Worm (Caenorhabditis elegans): ENCODE measurements around the gene Y53C12A.3.
"Not testable (repeated sequence)": the region's sequence is repeated elsewhere in the genome, so short reads cannot be mapped to it uniquely, and the experiment has no call there.

Gene Y53C12A.3

DNA sequence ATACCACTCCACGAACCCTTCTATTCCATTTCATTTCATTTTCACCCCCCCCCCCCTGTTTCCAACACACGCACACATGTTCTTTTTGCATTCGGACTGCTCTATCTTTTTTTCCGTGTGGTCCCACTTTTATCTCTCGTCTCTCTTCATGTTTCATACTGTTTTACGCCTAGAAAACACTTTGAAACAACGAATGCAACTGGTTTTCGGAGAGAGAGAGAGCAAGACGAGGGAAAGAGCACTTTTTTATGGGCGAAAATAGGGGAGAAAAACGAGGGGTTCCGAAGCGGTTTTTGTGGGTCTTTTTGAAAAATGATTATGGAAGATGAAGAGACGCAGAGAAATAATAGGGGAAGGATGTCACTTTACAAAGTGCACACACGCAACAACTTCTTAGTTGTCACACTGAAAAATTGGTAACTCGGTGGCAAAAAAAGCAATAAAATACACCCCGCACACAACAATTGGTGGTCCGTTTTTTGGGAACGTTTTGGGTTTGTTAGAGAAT is 21.2 kb upstream of the Y53C12A.3 start:
- TF ChIP-seq him-1 (tag; optimal IDR thresholded peaks at IDR 0.05) = no peak

DNA sequence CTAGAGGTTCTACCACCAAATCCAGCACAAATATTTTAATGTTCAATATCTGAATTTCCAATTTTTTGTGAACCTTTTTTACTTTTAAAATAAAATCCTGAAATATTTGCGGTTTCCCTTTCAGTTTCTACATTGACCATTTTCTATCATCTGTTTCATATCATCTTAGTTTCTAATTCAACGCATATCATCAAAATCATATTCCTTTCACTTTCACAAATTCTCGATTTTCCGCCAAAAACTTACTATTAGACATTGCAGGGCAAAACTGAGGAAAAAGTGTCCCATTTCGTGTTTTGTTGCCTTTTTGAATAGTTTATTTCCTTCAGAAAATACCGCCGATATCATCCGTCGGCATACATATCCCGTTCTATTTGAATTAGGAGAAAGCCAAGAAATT is 19.0 kb upstream of the Y53C12A.3 start:
- TF ChIP-seq him-1 (tag; optimal IDR thresholded peaks at IDR 0.05) = no peak
- TF ChIP-seq W03F9.2 (tag; optimal IDR thresholded peaks at IDR 0.05) = no peak
- TF ChIP-seq dao-5 (tag; optimal IDR thresholded peaks at IDR 0.05) = no peak

DNA sequence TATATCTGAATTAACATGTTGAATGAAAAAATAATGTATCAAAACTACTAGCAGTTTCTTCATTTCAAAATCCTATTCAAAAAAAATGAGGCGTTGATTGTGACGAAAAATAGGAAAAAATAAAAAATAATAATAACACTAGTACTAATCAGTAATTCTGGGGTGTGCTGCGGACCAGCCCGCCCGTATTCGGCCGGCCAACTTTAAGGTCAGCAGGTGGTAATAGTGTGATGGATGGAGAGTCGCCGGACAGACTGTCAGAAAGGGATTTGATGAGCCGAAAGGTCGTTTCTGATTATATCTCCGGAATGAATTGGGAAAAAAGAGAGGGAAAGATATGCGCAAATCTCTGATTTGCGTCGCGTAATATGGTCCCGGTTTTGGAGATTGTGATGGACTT is 18.4 kb upstream of the Y53C12A.3 start, which contains the start of gene cutl-2:
Gene cutl-2, minus strand, starts transcription at position 210 of the 400 bp plus-strand sequence.
- TF ChIP-seq him-1 (tag; optimal IDR thresholded peaks at IDR 0.05) = no peak
- no peak for TF ChIP-seq W03F9.2 (tag; optimal IDR thresholded peaks at IDR 0.05)

DNA sequence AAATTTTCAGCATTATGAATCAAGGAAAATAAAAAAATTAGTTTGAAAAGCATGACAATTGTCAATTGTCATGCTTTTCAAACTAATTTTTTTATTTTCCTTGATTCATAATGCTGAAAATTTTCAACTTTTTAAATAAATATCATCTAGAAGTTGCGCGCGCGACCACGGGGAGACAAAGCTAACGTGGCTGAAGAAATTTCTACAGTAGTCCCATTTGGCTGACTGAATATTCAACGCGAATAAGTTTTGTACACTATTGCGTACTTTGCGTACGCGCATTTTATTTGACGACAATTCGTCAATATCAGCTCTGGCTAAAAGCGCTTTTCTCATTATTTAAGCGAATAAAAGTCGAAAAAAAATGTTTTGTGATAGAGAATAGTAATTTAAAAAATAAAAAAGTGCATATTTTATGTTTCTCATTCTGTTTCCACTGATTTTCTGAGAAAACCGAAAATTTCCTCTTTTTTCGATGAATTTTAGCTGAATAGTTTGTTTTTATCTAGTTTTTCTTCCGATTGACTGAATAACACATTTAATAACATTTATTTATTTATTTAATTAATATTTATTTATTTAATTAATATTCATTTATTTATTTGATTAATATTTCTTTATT is 12.7 kb upstream of the Y53C12A.3 start, which contains the start of gene Y53C12A.11:
Gene Y53C12A.11, minus strand, starts transcription at position 68 of the 622 bp plus-strand sequence.
- not testable (repeated sequence) for TF ChIP-seq W03F9.2, him-1, dao-5 (tag; optimal IDR thresholded peaks at IDR 0.05)

DNA sequence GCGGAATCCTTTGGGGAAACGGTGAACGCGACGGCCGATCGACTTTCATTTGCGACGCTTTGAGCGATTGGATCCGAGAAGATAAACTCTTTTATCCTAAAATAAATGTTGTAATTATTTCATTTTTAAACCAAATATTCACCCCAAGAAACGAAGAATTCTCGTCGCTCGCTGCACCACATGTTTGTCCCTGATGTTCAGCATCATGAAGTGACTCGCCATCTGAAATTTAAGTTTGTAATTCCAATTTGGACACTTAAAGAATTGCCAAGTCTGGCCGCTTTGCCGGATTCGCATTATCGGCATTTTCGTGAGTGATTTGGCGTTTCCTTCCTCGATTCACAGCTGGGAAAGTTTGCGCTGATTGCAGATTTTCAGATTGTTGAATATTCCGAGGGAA is 11.9 kb upstream of the Y53C12A.3 start, which contains the start of gene Y53C12A.6:
Gene Y53C12A.6, minus strand, starts transcription at position 101 of the 400 bp plus-strand sequence.
- TF ChIP-seq dao-5 (tag; optimal IDR thresholded peaks at IDR 0.05) = no peak

DNA sequence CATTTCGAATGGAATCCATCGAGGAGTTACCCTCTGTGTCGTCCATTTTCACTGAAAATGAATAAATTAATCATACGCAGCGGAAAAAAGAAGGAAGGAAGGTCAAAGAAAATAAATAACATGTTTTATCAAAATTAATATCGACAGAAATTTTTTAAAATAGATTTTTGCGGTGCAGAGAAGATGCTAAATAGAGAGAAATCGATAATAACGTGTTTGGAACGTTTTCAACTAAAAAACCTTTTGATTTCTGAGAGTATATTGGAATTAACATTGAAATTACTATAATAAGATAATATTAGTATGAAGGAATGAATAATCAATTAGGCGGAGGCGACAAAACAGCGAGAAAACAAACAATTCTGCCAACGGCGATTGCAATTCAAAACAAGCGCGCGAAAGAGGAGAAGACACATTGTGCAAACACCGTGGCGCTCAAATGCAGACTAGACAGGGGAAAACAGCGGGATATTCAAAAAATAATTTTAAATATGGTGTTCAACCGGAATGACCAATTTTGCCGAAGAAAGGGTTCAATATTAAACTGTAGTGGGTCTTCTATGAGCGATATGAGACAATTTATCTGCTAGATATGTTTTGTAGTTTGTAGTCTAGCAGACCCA is 10.5 kb upstream of the Y53C12A.3 start, which contains the start of gene wee-1.3:
Gene wee-1.3, minus strand, starts transcription at position 51 of the 623 bp plus-strand sequence.
- TF ChIP-seq dao-5 (tag; optimal IDR thresholded peaks at IDR 0.05) (no peak), W03F9.2 (tag; optimal IDR thresholded peaks at IDR 0.05) (peak; percentile 79), him-1 (tag; optimal IDR thresholded peaks at IDR 0.05) (no peak)

DNA sequence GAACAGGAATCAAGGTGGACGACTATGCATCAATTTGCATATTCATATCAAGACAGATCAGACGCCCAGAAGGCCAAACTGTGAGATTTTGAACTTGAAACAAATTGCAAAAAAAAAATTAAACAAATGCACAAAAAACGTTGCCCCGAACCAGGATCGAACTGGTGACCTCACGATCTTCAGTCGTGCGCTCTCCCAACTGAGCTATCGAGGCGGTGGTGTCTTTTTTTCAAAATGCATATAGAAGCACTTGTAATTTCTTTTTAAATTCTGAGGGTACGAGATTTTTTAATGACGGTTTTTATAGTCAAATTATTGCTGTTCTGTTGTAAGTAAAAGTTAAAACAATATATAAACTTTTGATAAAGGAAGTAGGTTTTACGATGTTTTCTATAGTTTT is 7.0 kb upstream of the Y53C12A.3 start:
- TF ChIP-seq W03F9.2 (tag; optimal IDR thresholded peaks at IDR 0.05) = no peak
- TF ChIP-seq dao-5 (tag; optimal IDR thresholded peaks at IDR 0.05) = no peak
- TF ChIP-seq him-1 (tag; optimal IDR thresholded peaks at IDR 0.05) = no peak

DNA sequence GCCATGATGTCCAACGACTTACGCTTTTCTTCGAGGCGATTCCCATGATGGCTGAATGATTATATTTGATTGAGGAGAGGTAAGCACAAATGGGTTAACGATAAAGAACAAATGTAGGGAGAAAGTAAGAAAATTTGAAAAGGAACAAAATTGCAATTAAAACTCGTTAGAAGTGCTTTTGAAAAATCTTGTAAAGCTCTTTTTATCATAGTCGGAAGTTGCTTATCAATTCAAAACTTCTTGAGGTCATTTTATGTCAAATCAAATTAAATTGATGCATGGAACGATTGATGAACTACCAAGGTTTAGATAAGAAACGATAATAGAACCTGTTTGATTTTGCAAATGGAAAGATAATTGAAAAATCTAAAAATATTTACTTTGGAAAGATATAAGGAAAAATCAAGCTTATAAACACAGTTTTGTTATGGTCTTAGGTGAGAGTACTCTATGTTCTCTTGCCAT is 2.8 kb upstream of the Y53C12A.3 start, which contains the start of gene glt-5:
Gene glt-5, minus strand, starts transcription at position 51 of the 465 bp plus-strand sequence.
- no peak for TF ChIP-seq W03F9.2 (tag; optimal IDR thresholded peaks at IDR 0.05)

DNA sequence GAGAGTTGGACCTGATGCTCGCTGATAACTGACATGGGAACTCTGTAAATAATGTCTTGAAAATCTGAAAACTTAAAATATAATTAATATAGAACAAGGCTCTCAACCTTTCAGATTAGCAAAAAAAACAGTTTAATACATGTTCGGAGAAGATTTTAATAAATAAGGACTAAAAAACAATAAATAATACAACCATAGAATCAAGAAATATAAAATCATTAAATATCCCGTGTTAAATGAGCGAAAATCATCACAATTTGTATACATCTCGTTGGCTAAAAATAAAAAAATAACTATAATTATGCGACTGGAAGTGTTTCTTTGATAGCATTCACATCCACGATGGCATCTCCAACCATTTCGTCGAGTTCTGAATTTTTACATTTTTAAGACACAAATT is 1.3 kb downstream of the Y53C12A.3 start, which contains the start of gene Y53C12A.10:
Gene Y53C12A.10, minus strand, starts transcription at position 101 of the 400 bp plus-strand sequence.
- TF ChIP-seq him-1 (tag; optimal IDR thresholded peaks at IDR 0.05) (no peak), dao-5 (tag; optimal IDR thresholded peaks at IDR 0.05) (no peak), W03F9.2 (tag; optimal IDR thresholded peaks at IDR 0.05) (no peak)

DNA sequence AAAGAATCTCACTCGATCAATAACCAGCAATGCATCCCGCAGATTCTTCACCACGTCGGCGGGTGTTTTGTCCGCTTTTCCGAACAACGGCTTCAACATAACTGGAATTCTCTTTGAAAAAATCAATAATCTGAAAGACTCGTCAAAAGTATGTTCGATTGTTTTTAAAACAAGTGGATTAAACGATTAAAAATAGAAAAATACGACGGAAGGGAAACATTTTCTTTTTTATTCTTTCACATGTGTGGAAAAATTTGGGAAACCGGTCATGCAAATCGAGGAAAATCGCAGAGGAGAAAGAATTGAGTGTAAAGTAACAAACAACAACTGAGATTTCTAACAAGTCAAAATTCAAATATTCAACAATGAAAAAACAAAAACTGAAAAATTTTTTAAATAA is 2.4 kb downstream of the Y53C12A.3 start, which contains the start of gene mop-25.2:
Gene mop-25.2, minus strand, starts transcription at position 101 of the 400 bp plus-strand sequence.
- TF ChIP-seq him-1 (tag; optimal IDR thresholded peaks at IDR 0.05) = no peak
- TF ChIP-seq W03F9.2 (tag; optimal IDR thresholded peaks at IDR 0.05) = no peak
- no peak for TF ChIP-seq dao-5 (tag; optimal IDR thresholded peaks at IDR 0.05)

DNA sequence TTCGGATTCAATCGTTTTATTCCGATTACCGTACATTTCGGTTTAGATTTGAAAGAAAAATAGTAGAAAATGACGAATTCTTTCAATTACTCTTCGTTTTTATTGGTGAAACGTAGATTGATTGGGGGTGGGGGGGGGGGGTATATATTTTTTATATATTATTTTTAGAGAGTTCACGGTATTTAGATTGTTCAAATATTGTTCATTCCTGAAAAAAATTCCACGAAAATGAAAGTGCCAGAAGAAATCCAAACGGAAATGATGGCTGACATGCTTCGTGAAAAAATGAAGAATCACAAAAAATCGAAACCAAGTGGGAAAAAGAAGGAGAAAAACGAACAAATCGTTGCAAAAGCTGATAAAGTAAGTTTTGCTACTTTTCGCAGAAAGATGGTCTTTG is 5.7 kb downstream of the Y53C12A.3 start, which contains the start of the genes Y53C12A.8 and Y53C12A.7:
Gene Y53C12A.8, minus strand, starts transcription at position 101 of the 400 bp plus-strand sequence.
Gene Y53C12A.7, plus strand, starts transcription at position 181 of the 400 bp plus-strand sequence.
- TF ChIP-seq him-1 (tag; optimal IDR thresholded peaks at IDR 0.05) = no peak
- no peak for TF ChIP-seq W03F9.2 (tag; optimal IDR thresholded peaks at IDR 0.05)
- no peak for TF ChIP-seq dao-5 (tag; optimal IDR thresholded peaks at IDR 0.05)

DNA sequence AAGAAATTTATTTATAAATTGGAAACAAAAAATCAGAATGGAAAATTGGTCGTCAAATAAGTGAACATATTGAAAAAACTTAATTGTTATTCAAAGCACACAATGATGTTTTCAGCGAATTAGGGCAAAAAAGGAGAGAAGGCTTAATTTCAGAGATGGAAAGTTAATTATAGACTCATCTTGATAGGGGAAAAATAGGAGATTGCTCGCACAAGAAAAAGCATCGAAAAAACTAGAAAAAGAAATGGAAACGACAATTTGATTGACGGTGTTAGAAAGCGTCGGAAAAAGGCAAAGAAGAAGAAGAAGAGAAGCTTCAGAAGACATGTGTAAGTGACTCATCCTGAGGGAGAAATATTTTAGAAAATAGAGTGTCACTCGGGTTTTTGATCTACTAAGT is 10.1 kb downstream of the Y53C12A.3 start:
- TF ChIP-seq dao-5 (tag; optimal IDR thresholded peaks at IDR 0.05) (no peak), him-1 (tag; optimal IDR thresholded peaks at IDR 0.05) (no peak), W03F9.2 (tag; optimal IDR thresholded peaks at IDR 0.05) (no peak)

DNA sequence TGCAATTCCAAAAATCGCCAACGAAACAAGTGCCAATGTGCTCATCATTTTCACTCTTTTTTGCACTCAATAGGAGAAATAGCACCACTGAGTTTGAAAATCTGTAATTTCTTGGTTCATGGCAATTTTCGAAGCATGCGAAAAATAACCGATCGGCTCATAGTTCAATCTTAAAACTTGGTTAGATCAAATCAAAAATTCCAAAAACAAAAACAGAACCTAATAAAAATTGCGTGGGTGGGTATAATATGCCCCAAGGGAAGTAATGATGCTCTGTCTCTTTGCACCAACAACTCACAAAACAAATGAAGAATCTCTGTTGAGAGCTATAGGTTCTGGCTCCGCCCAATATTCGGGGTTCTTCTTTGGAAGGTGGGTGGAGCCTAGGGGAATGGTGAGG is 14.2 kb downstream of the Y53C12A.3 start, which contains the start of gene nlp-11:
Gene nlp-11, minus strand, starts transcription at position 101 of the 400 bp plus-strand sequence.
- no peak for TF ChIP-seq him-1 (tag; optimal IDR thresholded peaks at IDR 0.05)
- TF ChIP-seq W03F9.2 (tag; optimal IDR thresholded peaks at IDR 0.05) = no peak
- TF ChIP-seq dao-5 (tag; optimal IDR thresholded peaks at IDR 0.05) = no peak

DNA sequence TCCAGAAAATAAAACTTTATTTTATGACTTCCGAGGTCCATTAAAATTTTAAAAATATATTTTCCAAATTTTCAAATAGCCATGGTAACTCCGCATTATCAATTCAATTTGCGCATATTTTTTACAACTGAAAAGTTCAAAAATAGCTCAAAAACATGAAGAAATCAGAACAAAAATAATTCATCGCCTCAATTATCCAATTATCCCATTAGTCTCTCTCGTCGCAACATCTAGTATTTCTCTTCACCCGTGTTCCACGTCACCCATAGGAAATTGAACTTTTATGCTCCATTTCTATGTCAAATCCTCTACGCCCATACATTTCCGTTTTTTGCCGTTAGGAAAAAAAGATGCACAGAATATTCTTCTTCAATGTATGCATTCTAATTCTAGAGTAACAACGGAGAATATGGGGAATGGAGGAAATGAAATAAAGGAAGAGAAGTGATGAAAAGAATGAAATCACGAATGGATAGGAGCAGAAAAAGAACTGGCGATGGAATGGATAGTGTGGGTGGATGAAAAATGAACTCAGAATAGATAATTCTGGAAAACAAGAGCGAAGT is 15.9 kb downstream of the Y53C12A.3 start:
- TF ChIP-seq him-1 (tag; optimal IDR thresholded peaks at IDR 0.05) (no peak), dao-5 (tag; optimal IDR thresholded peaks at IDR 0.05) (no peak), W03F9.2 (tag; optimal IDR thresholded peaks at IDR 0.05) (no peak)
